Worm (Caenorhabditis elegans) whole organism, early embryonic: Measurements from ENCODE around the gene R05D8.7.

Source experiments
- F13C5.2 ChIP-seq: sonication (generic microtip); optimal IDR thresholded peaks from 2 replicates; lab custom pipeline; 2017; ENCODE audit warnings: mild to moderate bottlenecking, missing genetic modification characterization, inconsistent platforms, missing compliant biosample characterization
- ama-1 ChIP-seq: fragments of 150-350 bp; optimal IDR thresholded peaks from 2 replicates; lab custom pipeline; 2014
- ceh-13 ChIP-seq: fragments of 200-800 bp; sonication (Bioruptor generic); optimal IDR thresholded peaks from 2 replicates; lab custom pipeline; 2018; ENCODE audit warnings: mild to moderate bottlenecking, missing genetic modification characterization, missing compliant biosample characterization
- ets-7 ChIP-seq: sonication (generic microtip); optimal IDR thresholded peaks from 2 replicates; lab custom pipeline; 2016; ENCODE audit warnings: missing genotype, missing genetic modification characterization, missing compliant biosample characterization
- flt-1 ChIP-seq: fragments of 200-800 bp; sonication (Bioruptor generic); IDR thresholded peaks from 2 replicates; pipeline ENCODE4 v1.3.6; 2022; ENCODE audit warnings: missing genetic modification characterization, missing compliant biosample characterization
- hmg-4 ChIP-seq: fragments of 200-800 bp; sonication (Bioruptor generic); optimal IDR thresholded peaks from 2 replicates; lab custom pipeline; 2018; ENCODE audit warnings: mild to moderate bottlenecking, missing genetic modification characterization, missing compliant biosample characterization
- pes-1 ChIP-seq: fragments of 200-800 bp; sonication (Bioruptor generic); IDR thresholded peaks from 2 replicates; pipeline ENCODE4 v1.3.6; 2022; ENCODE audit warnings: missing genetic modification reagents, missing genetic modification characterization, missing compliant biosample characterization
- scrt-1 ChIP-seq: fragments of 200-800 bp; sonication (Bioruptor generic); IDR thresholded peaks from 2 replicates; pipeline ENCODE4 v1.3.6; 2022; ENCODE audit warnings: missing genetic modification characterization, missing compliant biosample characterization
- tbx-11 ChIP-seq: fragments of 200-800 bp; sonication (Bioruptor generic); IDR thresholded peaks from 2 replicates; pipeline ENCODE4 v1.3.6; 2022; ENCODE audit warnings: missing genetic modification characterization, missing compliant biosample characterization

ce11 chrV:2720763-2721162 lies 42.2 kb downstream of the R05D8.7 start, which contains the start of gene srt-27:
- TF ChIP-seq ets-7 (no peak), ama-1 (no peak), ceh-13 (GFP tag; lab: Kevin White, UChicago) (no peak), scrt-1 (GFP tag; lab: Robert Waterston, UW) (no peak), pes-1 (no peak), flt-1 (GFP tag; lab: Robert Waterston, UW) (no peak), F13C5.2 (tag; lab: Kevin White, UChicago) (no peak), tbx-11 (no peak), hmg-4 (GFP tag; lab: Kevin White, UChicago) (no peak)
